Fruit fly (Drosophila melanogaster) whole organism, embryonic: Measurements from ENCODE around the gene Rbp.
A peak's percentile ranks its signal among the peaks of the same experiment; 100 is the strongest.

Experiments
- ATbp ChIP-seq: fragments of 200-800 bp; sonication (Bioruptor generic); optimal IDR thresholded peaks from 2 replicates; lab custom pipeline; 2017; ENCODE audit warnings: missing biosample characterization, mild to moderate bottlenecking, missing genetic modification characterization, missing genetic modification reagents
- BEAF-32 ChIP-seq: fragments of 200-800 bp; sonication (Bioruptor generic); optimal IDR thresholded peaks from 3 replicates; lab custom pipeline; 2017; ENCODE audit warnings: missing biosample characterization, missing genetic modification characterization, mild to moderate bottlenecking, moderate library complexity, missing genetic modification reagents
- Blimp-1 ChIP-seq: fragments of 200-800 bp; sonication (Bioruptor generic); optimal IDR thresholded peaks from 3 replicates; lab custom pipeline; 2018; ENCODE audit warnings: missing biosample characterization, missing genetic modification characterization, mild to moderate bottlenecking, moderate library complexity, missing genetic modification reagents
- CG10366 ChIP-seq: fragments of 200-800 bp; sonication (Bioruptor generic); IDR thresholded peaks from 2 replicates; pipeline ENCODE4 v1.3.6; 2022; ENCODE audit warnings: missing biosample characterization, missing genetic modification characterization
- CG11695 ChIP-seq: fragments of 200-800 bp; sonication (Bioruptor generic); IDR thresholded peaks from 3 replicates; pipeline ENCODE4 v1.3.6; 2022; ENCODE audit warnings: missing biosample characterization, missing genetic modification characterization
- CG12391 ChIP-seq: fragments of 200-800 bp; sonication (Bioruptor generic); optimal IDR thresholded peaks from 3 replicates; lab custom pipeline; 2018; ENCODE audit warnings: missing biosample characterization, mild to moderate bottlenecking, missing genetic modification characterization, moderate library complexity
- CG13296 ChIP-seq: fragments of 200-800 bp; sonication (Bioruptor generic); optimal IDR thresholded peaks from 3 replicates; lab custom pipeline; 2018; ENCODE audit warnings: missing biosample characterization, mild to moderate bottlenecking, missing genetic modification characterization
- CG14710 ChIP-seq: fragments of 200-800 bp; sonication (Bioruptor generic); optimal IDR thresholded peaks from 3 replicates; lab custom pipeline; 2019; ENCODE audit warnings: missing biosample characterization, mild to moderate bottlenecking, missing genetic modification characterization, moderate library complexity
- CG15011 ChIP-seq: fragments of 200-800 bp; sonication (Bioruptor generic); optimal IDR thresholded peaks from 3 replicates; lab custom pipeline; 2018; ENCODE audit warnings: missing biosample characterization, mild to moderate bottlenecking, missing genetic modification characterization
- CG15514 ChIP-seq: fragments of 200-800 bp; sonication (Bioruptor generic); optimal IDR thresholded peaks from 3 replicates; lab custom pipeline; 2017; ENCODE audit warnings: missing biosample characterization, missing genetic modification characterization, mild to moderate bottlenecking, moderate library complexity, missing genetic modification reagents
- CG15601 ChIP-seq: fragments of 200-800 bp; sonication (Bioruptor generic); optimal IDR thresholded peaks from 3 replicates; lab custom pipeline; 2019; ENCODE audit warnings: missing biosample characterization, mild to moderate bottlenecking, missing genetic modification characterization, moderate library complexity
- CG17802 ChIP-seq: fragments of 200-800 bp; sonication (Bioruptor generic); optimal IDR thresholded peaks from 2 replicates; lab custom pipeline; 2018; ENCODE audit warnings: missing biosample characterization, mild to moderate bottlenecking, missing genetic modification characterization, moderate library complexity
- CG18262 ChIP-seq: fragments of 200-800 bp; optimal IDR thresholded peaks from 3 replicates; lab custom pipeline; 2019; ENCODE audit warnings: missing biosample characterization, mild to moderate bottlenecking, missing genetic modification characterization, moderate library complexity
- CG18476 ChIP-seq: fragments of 200-800 bp; sonication (Bioruptor generic); optimal IDR thresholded peaks from 2 replicates; lab custom pipeline; 2016; ENCODE audit warnings: missing biosample characterization, mild to moderate bottlenecking, missing genetic modification characterization
- CG18619 ChIP-seq: fragments of 200-800 bp; sonication (Bioruptor generic); optimal IDR thresholded peaks from 3 replicates; lab custom pipeline; 2017; ENCODE audit warnings: missing biosample characterization, mild to moderate bottlenecking, missing genetic modification characterization
- CG2678 ChIP-seq: fragments of 200-800 bp; sonication (Bioruptor generic); optimal IDR thresholded peaks from 3 replicates; lab custom pipeline; 2019; ENCODE audit warnings: missing biosample characterization, mild to moderate bottlenecking, missing genetic modification characterization, moderate library complexity
- CG2712 ChIP-seq: fragments of 200-800 bp; optimal IDR thresholded peaks from 3 replicates; lab custom pipeline; 2019; ENCODE audit warnings: missing biosample characterization, mild to moderate bottlenecking, missing genetic modification characterization, moderate library complexity
- CG31441 ChIP-seq: fragments of 200-800 bp; sonication (Bioruptor generic); IDR thresholded peaks from 2 replicates; pipeline ENCODE4 v1.3.6; 2022; ENCODE audit warnings: missing biosample characterization, missing genetic modification characterization
- CG5953 ChIP-seq: fragments of 200-800 bp; sonication (Bioruptor generic); IDR thresholded peaks from 2 replicates; pipeline ENCODE4 v1.3.6; 2022; ENCODE audit warnings: missing biosample characterization, missing genetic modification characterization
- CG7372 ChIP-seq: fragments of 200-800 bp; sonication (Bioruptor generic); IDR thresholded peaks from 2 replicates; pipeline ENCODE4 v1.3.6; 2022; ENCODE audit warnings: missing biosample characterization, missing genetic modification characterization
- D19A ChIP-seq: fragments of 200-800 bp; optimal IDR thresholded peaks from 3 replicates; lab custom pipeline; 2019; ENCODE audit warnings: missing biosample characterization, mild to moderate bottlenecking, missing genetic modification characterization, moderate library complexity
- Dfd ChIP-seq, 2 experiments: fragments of >200 bp; optimal IDR thresholded peaks; 2 replicates each; lab custom pipeline; 2017; ENCODE audit warnings: missing biosample characterization in 2 of 2, missing genetic modification characterization in 2 of 2
- Doc3 ChIP-seq: fragments of 200-800 bp; sonication (Bioruptor generic); IDR thresholded peaks from 3 replicates; pipeline ENCODE4 v1.3.6; 2022; ENCODE audit warnings: missing biosample characterization, missing genetic modification characterization; ENCODE audit not compliant: partially characterized antibody
- Ets65A ChIP-seq: fragments of 200-800 bp; sonication (Bioruptor generic); peaks from one replicate; lab custom pipeline; 2016; ENCODE audit warnings: missing biosample characterization, missing genetic modification characterization
- Hr39 ChIP-seq: fragments of >200 bp; optimal IDR thresholded peaks from 2 replicates; lab custom pipeline; 2017
- Hsf ChIP-seq: fragments of 200-800 bp; sonication (Bioruptor generic); optimal IDR thresholded peaks from 3 replicates; lab custom pipeline; 2016; ENCODE audit warnings: missing biosample characterization, missing genetic modification characterization
- Ptx1 ChIP-seq: fragments of 200-800 bp; sonication (Bioruptor generic); IDR thresholded peaks from 2 replicates; pipeline ENCODE4 v1.3.6; 2022; ENCODE audit warnings: missing biosample characterization, missing genetic modification characterization
- Scr ChIP-seq: fragments of 200-800 bp; sonication (Bioruptor generic); IDR thresholded peaks from 2 replicates; pipeline ENCODE4 v1.3.6; 2022; ENCODE audit warnings: missing biosample characterization, missing genetic modification characterization; ENCODE audit not compliant: partially characterized antibody
- Sox100B ChIP-seq: fragments of 200-800 bp; sonication (Bioruptor generic); optimal IDR thresholded peaks from 3 replicates; lab custom pipeline; 2018; ENCODE audit warnings: missing biosample characterization, mild to moderate bottlenecking, missing genetic modification characterization
- Xrp1 ChIP-seq: fragments of 200-800 bp; sonication (Bioruptor generic); IDR thresholded peaks from 2 replicates; pipeline ENCODE4 v1.3.6; 2022; ENCODE audit warnings: missing biosample characterization, missing genetic modification characterization
- ap ChIP-seq: fragments of 200-800 bp; sonication (Bioruptor generic); IDR thresholded peaks from 2 replicates; pipeline ENCODE4 v1.3.6; 2022; ENCODE audit warnings: missing biosample characterization, missing genetic modification characterization
- ci ChIP-seq: fragments of 200-800 bp; sonication (Bioruptor generic); IDR thresholded peaks from 3 replicates; pipeline ENCODE4 v1.3.6; 2022; ENCODE audit warnings: missing biosample characterization, missing genetic modification characterization
- croc ChIP-seq: fragments of 200-800 bp; sonication (Bioruptor generic); conservative IDR thresholded peaks from 3 replicates; pipeline ENCODE4 v1.3.6; 2022; ENCODE audit warnings: missing biosample characterization, missing genetic modification characterization
- fd64A ChIP-seq: fragments of 200-800 bp; sonication (Bioruptor generic); optimal IDR thresholded peaks from 3 replicates; lab custom pipeline; 2018; ENCODE audit warnings: missing biosample characterization, mild to moderate bottlenecking, missing genetic modification characterization
- gce ChIP-seq: fragments of 200-800 bp; sonication (Bioruptor generic); IDR thresholded peaks from 3 replicates; pipeline ENCODE4 v1.3.6; 2022; ENCODE audit warnings: missing biosample characterization, missing genetic modification characterization
- nmo ChIP-seq: fragments of 200-800 bp; sonication (Bioruptor generic); optimal IDR thresholded peaks from 2 replicates; lab custom pipeline; 2018; ENCODE audit warnings: missing biosample characterization, mild to moderate bottlenecking, missing genetic modification characterization, moderate library complexity
- oc ChIP-seq: fragments of 200-800 bp; sonication (Bioruptor generic); optimal IDR thresholded peaks from 2 replicates; lab custom pipeline; 2018; ENCODE audit warnings: missing biosample characterization, mild to moderate bottlenecking, missing genetic modification characterization, moderate library complexity
- phol ChIP-seq: fragments of 200-800 bp; sonication (Bioruptor generic); optimal IDR thresholded peaks from 3 replicates; lab custom pipeline; 2018; ENCODE audit warnings: missing biosample characterization, mild to moderate bottlenecking, missing genetic modification characterization, moderate library complexity
- pzg ChIP-seq: fragments of 200-800 bp; sonication (Bioruptor generic); optimal IDR thresholded peaks from 3 replicates; lab custom pipeline; 2018; ENCODE audit warnings: missing biosample characterization, mild to moderate bottlenecking, missing genetic modification characterization, moderate library complexity
- ro ChIP-seq: fragments of 200-800 bp; sonication (Bioruptor generic); IDR thresholded peaks from 2 replicates; pipeline ENCODE4 v1.3.6; 2022; ENCODE audit warnings: missing biosample characterization, missing genetic modification characterization
- seq ChIP-seq: fragments of 200-800 bp; sonication (Bioruptor generic); IDR thresholded peaks from 2 replicates; pipeline ENCODE4 v1.3.6; 2022; ENCODE audit warnings: missing biosample characterization, missing genetic modification characterization
- sim ChIP-seq: fragments of 200-800 bp; sonication (Bioruptor generic); IDR thresholded peaks from 2 replicates; pipeline ENCODE4 v1.3.6; 2022; ENCODE audit warnings: missing biosample characterization, missing genetic modification characterization
- sisA ChIP-seq: fragments of 200-800 bp; sonication (Bioruptor generic); IDR thresholded peaks from 2 replicates; pipeline ENCODE4 v1.3.6; 2022; ENCODE audit warnings: missing biosample characterization, missing genetic modification characterization
- ttk ChIP-seq: fragments of 200-800 bp; sonication (Bioruptor generic); IDR thresholded peaks from 2 replicates; pipeline ENCODE4 v2.1.2; 2022; ENCODE audit warnings: missing biosample characterization, missing genetic modification characterization
- tx ChIP-seq: fragments of 200-800 bp; sonication (Bioruptor generic); optimal IDR thresholded peaks from 2 replicates; lab custom pipeline; 2016; ENCODE audit warnings: missing biosample characterization, missing genetic modification characterization
- unc-4 ChIP-seq: fragments of 200-800 bp; sonication (Bioruptor generic); IDR thresholded peaks from 2 replicates; pipeline ENCODE4 v1.3.6; 2022; ENCODE audit warnings: missing biosample characterization, missing genetic modification characterization; ENCODE audit not compliant: partially characterized antibody
- zen2 ChIP-seq: fragments of 200-800 bp; sonication (Bioruptor generic); IDR thresholded peaks from 3 replicates; pipeline ENCODE4 v1.3.6; 2022; ENCODE audit warnings: missing biosample characterization, missing genetic modification characterization; ENCODE audit not compliant: partially characterized antibody

The Rbp gene

dm6 chr3R:15424187-15424586, 49.8 kb downstream of the Rbp start:
- TF ChIP-seq tx (GFP tag; lab: Kevin White, UChicago) (no peak), CG14710 (tag; lab: Kevin White, UChicago) (no peak), Hr39 (peak; percentile 11), Ets65A (peak; percentile 49), Dfd (GFP tag; optimal IDR thresholded peaks at IDR 0.05; lab: Kevin White, UChicago) (peak in 1 of 2 experiments; percentile 28), CG15514 (no peak), ro (GFP tag; lab: Robert Waterston, UW) (no peak)

- peak; percentile 56 for TF ChIP-seq ttk (GFP tag; lab: Robert Waterston, UW)
- TF ChIP-seq CG15601 (tag; lab: Kevin White, UChicago): peak; percentile 42
- no peak for TF ChIP-seq CG11695
- TF ChIP-seq ATbp (GFP tag; lab: Kevin White, UChicago): peak; percentile 42
- TF ChIP-seq seq: no peak
- no peak for TF ChIP-seq pzg (GFP tag; lab: Kevin White, UChicago)
- no peak for TF ChIP-seq CG15011 (GFP tag; lab: Kevin White, UChicago)
- 0 out of 2 replicates have a peak, but pooled peaks have one; percentile 20 for TF ChIP-seq Xrp1
- TF ChIP-seq CG5953: peak; percentile 34; the same call in 1 of the 2 replicates
- 0 out of 3 replicates have a peak, but pooled peaks have one; percentile 64 for TF ChIP-seq ci (GFP tag; lab: Robert Waterston, UW)
- peak; percentile 10 for TF ChIP-seq Hsf (GFP tag; lab: Kevin White, UChicago)
- TF ChIP-seq CG10366: peak; percentile 29; the same call in 1 of the 2 replicates
- no peak for TF ChIP-seq Doc3 (GFP tag; lab: Robert Waterston, UW)
- no peak for TF ChIP-seq BEAF-32
- no peak for TF ChIP-seq ap (GFP tag; lab: Robert Waterston, UW)
- peak; percentile 29 for TF ChIP-seq CG18262
- TF ChIP-seq croc (GFP tag; lab: Robert Waterston, UW): no peak
- TF ChIP-seq CG12391 (tag; lab: Kevin White, UChicago): peak; percentile 18
- TF ChIP-seq CG17802 (tag; lab: Kevin White, UChicago): no peak
- TF ChIP-seq fd64A: no peak
- TF ChIP-seq CG13296 (GFP tag; lab: Kevin White, UChicago): no peak
- TF ChIP-seq gce (GFP tag; lab: Robert Waterston, UW): 0 out of 3 replicates have a peak, but pooled peaks have one; percentile 58
- TF ChIP-seq Ptx1 (GFP tag; lab: Robert Waterston, UW): peak; percentile 36; the same call in 1 of the 2 replicates
- TF ChIP-seq CG2678 (tag; lab: Kevin White, UChicago): peak; percentile 43
- TF ChIP-seq Ets65A: peak; percentile 65
- TF ChIP-seq CG31441 (GFP tag; lab: Robert Waterston, UW): peak; percentile 45; the same call in 1 of the 2 replicates
- TF ChIP-seq CG18476: no peak
- peak; percentile 20 for TF ChIP-seq Sox100B (GFP tag; lab: Kevin White, UChicago)
- no peak for TF ChIP-seq zen2
- 0 out of 2 replicates have a peak, but pooled peaks have one; percentile 23 for TF ChIP-seq sim (GFP tag; lab: Robert Waterston, UW)
- TF ChIP-seq unc-4 (GFP tag; lab: Robert Waterston, UW): no peak
- TF ChIP-seq Blimp-1 (GFP tag; lab: Kevin White, UChicago): peak; percentile 97
- peak; percentile 40 for TF ChIP-seq sisA (GFP tag; lab: Robert Waterston, UW)
- peak; percentile 13 for TF ChIP-seq nmo (GFP tag; lab: Kevin White, UChicago)
- TF ChIP-seq Scr: no peak
- TF ChIP-seq D19A (tag; lab: Kevin White, UChicago): peak; percentile 5
- TF ChIP-seq CG2712 (tag; lab: Kevin White, UChicago): peak; percentile 26
- TF ChIP-seq oc (tag; lab: Kevin White, UChicago): peak; percentile 14
- peak; percentile 53 for TF ChIP-seq phol
- no peak for TF ChIP-seq CG18619
- peak; percentile 53; the same call in 1 of the 2 replicates for TF ChIP-seq CG7372 (GFP tag; lab: Robert Waterston, UW)
These were observed 51.4 kb downstream of the Rbp start for dm6 chr3R:15425638-15426487.
